Worm (Caenorhabditis elegans): ENCODE measurements around the gene C06E4.8.
"Not testable (repeated sequence)": the region's sequence is repeated elsewhere in the genome, so short reads cannot be mapped to it uniquely, and the experiment has no call there.

The C06E4.8 gene

DNA sequence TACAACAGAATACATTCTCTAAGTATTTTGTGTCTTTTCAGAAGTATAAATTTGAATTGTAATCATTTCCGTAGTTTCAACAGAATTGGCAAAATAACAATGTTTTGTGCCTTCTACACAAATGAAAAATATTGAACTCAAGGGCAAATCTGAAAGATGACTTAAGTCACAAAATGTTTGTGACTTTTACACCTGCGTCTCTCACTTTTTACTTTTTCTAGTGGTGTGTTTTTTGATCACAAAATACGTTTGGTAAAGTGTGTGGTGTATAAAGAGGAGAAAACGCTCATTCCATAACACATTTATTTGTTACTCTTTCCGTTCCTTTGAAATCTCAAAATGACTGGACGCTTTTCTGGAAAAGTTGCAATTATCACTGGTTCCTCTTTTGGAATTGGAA lies 25.1 kb downstream of the C06E4.8 start, which contains the start of gene C06E4.3:
Gene C06E4.3, plus strand, starts transcription at position 289 of the 400 bp plus-strand sequence.
- TF ChIP-seq zfh-2 (GFP tag; conservative IDR thresholded peaks at IDR 0.05) (no peak), ZK185.1 (tag; optimal IDR thresholded peaks at IDR 0.05; ENCODE audit: poor library complexity, severe bottlenecking) (no peak), nhr-27 (tag; optimal IDR thresholded peaks at IDR 0.05) (no peak), nhr-179 (tag; optimal IDR thresholded peaks at IDR 0.05) (no peak), C17E4.6 (GFP tag; IDR thresholded peaks at IDR 0.05) (no peak), F10E7.11 (tag; optimal IDR thresholded peaks at IDR 0.05) (no peak), ztf-3 (GFP tag; optimal IDR thresholded peaks at IDR 0.05) (no peak)

DNA sequence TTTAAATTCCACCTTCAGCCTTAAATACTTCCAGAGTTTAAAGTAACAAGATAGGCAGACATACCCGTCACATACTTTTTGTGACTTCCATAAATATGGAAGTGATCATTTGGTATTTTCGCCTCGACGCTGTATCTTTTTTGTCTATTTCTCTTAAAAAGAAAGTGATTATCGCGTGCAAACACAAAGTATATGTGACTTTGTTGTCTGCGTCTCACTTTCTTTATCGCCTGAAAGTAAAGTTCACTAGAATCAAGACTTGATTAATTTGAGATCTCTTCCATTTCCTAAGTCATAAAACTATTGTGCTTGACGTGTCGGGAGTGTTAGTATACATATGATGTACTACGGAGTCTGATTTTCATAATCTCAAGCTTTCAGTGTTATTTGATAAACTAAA lies 27.4 kb downstream of the C06E4.8 start, which contains the start of gene C06E4.6:
Gene C06E4.6, minus strand, starts transcription at position 51 of the 400 bp plus-strand sequence.
- peak; percentile 53 for TF ChIP-seq nhr-80 (tag; optimal IDR thresholded peaks at IDR 0.05)
- no peak for TF ChIP-seq hsf-1 (GFP tag; IDR thresholded peaks at IDR 0.05)
- peak; percentile 95 for TF ChIP-seq hmg-1.2 (GFP tag; IDR thresholded peaks at IDR 0.05)

DNA sequence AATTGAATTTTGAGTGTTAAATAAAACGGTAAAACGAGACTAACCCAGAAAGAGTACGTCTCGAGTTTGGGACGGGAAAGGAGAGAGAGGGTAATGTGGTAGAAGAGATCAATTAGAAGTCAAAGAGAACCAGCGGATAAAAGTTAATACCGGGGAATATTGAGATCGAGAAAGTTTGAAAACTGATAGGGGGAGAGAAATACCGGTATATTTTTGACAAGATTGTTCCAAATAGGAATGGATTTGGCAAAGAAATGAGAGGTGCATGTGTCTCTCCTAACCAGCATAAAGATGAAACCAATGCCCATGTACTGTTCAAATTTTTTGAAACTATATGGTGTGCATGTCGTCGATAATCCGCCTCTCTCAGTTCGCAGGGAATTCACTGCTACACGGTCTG lies 31.0 kb downstream of the C06E4.8 start, which contains the start of gene C06E4.5:
Gene C06E4.5, plus strand, starts transcription at position 301 of the 400 bp plus-strand sequence.
- not testable (repeated sequence) for TF ChIP-seq rcor-1 (GFP tag; IDR thresholded peaks at IDR 0.05); zim-3 (tag; optimal IDR thresholded peaks at IDR 0.05); bed-1 (GFP tag; IDR thresholded peaks at IDR 0.05)

ce11 chrIV:7253271-7253670 lies 32.4 kb downstream of the C06E4.8 start:
- TF ChIP-seq ceh-100 (GFP tag; IDR thresholded peaks at IDR 0.05) (0 out of 2 replicates have a peak, but pooled peaks have one; percentile 27), unc-62 (GFP tag; optimal IDR thresholded peaks at IDR 0.05) (no peak), lsl-1 (GFP tag; optimal IDR thresholded peaks at IDR 0.05) (peak; percentile 35), ccch-3 (GFP tag; optimal IDR thresholded peaks at IDR 0.05) (no peak), bed-2 (GFP tag; IDR thresholded peaks at IDR 0.05) (no peak), lin-35 (GFP tag; optimal IDR thresholded peaks at IDR 0.05) (no peak), mcd-1 (GFP tag; IDR thresholded peaks at IDR 0.05) (0 out of 2 replicates have a peak, but pooled peaks have one; percentile 14), somi-1 (GFP tag; optimal IDR thresholded peaks at IDR 0.05) (no peak), tbp1 (GFP tag; optimal IDR thresholded peaks at IDR 0.05) (peak; percentile 54), ceh-27 (GFP tag; optimal IDR thresholded peaks at IDR 0.05) (no peak), Y95B8A.8 (GFP tag; IDR thresholded peaks at IDR 0.05) (no peak), B0336.3 (GFP tag; IDR thresholded peaks at IDR 0.05) (peak; percentile 58; the same call in 1 of the 2 replicates), T07F8.4 (tag; optimal IDR thresholded peaks at IDR 0.05) (no peak), madf-6 (GFP tag; IDR thresholded peaks at IDR 0.05) (peak; percentile 34; the same call in 1 of the 2 replicates), egrh-3 (GFP tag; IDR thresholded peaks at IDR 0.05) (no peak), ama-1 (optimal IDR thresholded peaks at IDR 0.05) (no peak), ama-1 (GFP tag; optimal IDR thresholded peaks at IDR 0.05) (no peak), F10E7.11 (tag; optimal IDR thresholded peaks at IDR 0.05) (no peak), repo-1 (tag; optimal IDR thresholded peaks at IDR 0.05) (no peak), C06A6.2 (GFP tag; conservative IDR thresholded peaks at IDR 0.05) (no peak), F57C9.4 (tag; optimal IDR thresholded peaks at IDR 0.05) (no peak), mes-4 (tag; optimal IDR thresholded peaks at IDR 0.05) (no peak), ceh-91 (GFP tag; IDR thresholded peaks at IDR 0.05) (0 out of 2 replicates have a peak, but pooled peaks have one; percentile 17), ets-4 (GFP tag; optimal IDR thresholded peaks at IDR 0.05) (no peak), zim-3 (tag; optimal IDR thresholded peaks at IDR 0.05) (no peak), atf-7 (tag; optimal IDR thresholded peaks at IDR 0.05) (no peak), D2030.7 (GFP tag; IDR thresholded peaks at IDR 0.05) (0 out of 2 replicates have a peak, but pooled peaks have one; percentile 38), pbrm-1 (GFP tag; IDR thresholded peaks at IDR 0.05) (peak; percentile 73), zfh-2 (GFP tag; conservative IDR thresholded peaks at IDR 0.05) (no peak), attf-6 (GFP tag; IDR thresholded peaks at IDR 0.05) (peak; percentile 92), nhr-27 (tag; optimal IDR thresholded peaks at IDR 0.05) (no peak), him-1 (tag; optimal IDR thresholded peaks at IDR 0.05) (peak; percentile 76), B0261.1 (tag; optimal IDR thresholded peaks at IDR 0.05) (no peak), attf-3 (GFP tag; conservative IDR thresholded peaks at IDR 0.05) (no peak), nhr-179 (tag; optimal IDR thresholded peaks at IDR 0.05) (no peak), tlf-1 (GFP tag; optimal IDR thresholded peaks at IDR 0.05) (no peak)

Data from whole organism, young adult.